Worm (Caenorhabditis elegans): Measurements from ENCODE around the gene F59B1.10.

ce11 chrV:3594936-3595335 is 52.8 kb downstream of the F59B1.10 start, which contains the start of gene srh-213:
- TF ChIP-seq nhr-237 (tag; optimal IDR thresholded peaks at IDR 0.05), result no peak
- TF ChIP-seq ceh-63 (GFP tag; optimal IDR thresholded peaks at IDR 0.05), result no peak
- no peak for TF ChIP-seq rnt-1 (tag; optimal IDR thresholded peaks at IDR 0.05)
- TF ChIP-seq ceh-90 (tag; optimal IDR thresholded peaks at IDR 0.05), result no peak
- TF ChIP-seq unc-30 (tag; optimal IDR thresholded peaks at IDR 0.05), result no peak
- no peak for TF ChIP-seq nhr-20 (tag; optimal IDR thresholded peaks at IDR 0.05)
- TF ChIP-seq skn-1 (tag; optimal IDR thresholded peaks at IDR 0.05), result no peak
- TF ChIP-seq pqm-1 (tag; optimal IDR thresholded peaks at IDR 0.05), result no peak
- no peak for TF ChIP-seq pag-3 (tag; optimal IDR thresholded peaks at IDR 0.05; ENCODE audit: borderline replicate concordance, insufficient read depth)
- no peak for TF ChIP-seq sptf-1 (tag; optimal IDR thresholded peaks at IDR 0.05)
- TF ChIP-seq ama-1 (optimal IDR thresholded peaks at IDR 0.05), result no peak
- no peak for TF ChIP-seq nhr-77 (tag; optimal IDR thresholded peaks at IDR 0.05)
- TF ChIP-seq zip-4 (GFP tag; optimal IDR thresholded peaks at IDR 0.05), result no peak
- TF ChIP-seq ceh-82 (tag; optimal IDR thresholded peaks at IDR 0.05), result no peak

Measured in whole organism, L1 larva.